Fruit fly (Drosophila melanogaster) whole organism, pupa: ENCODE results near the gene CG5565.

Experiments used
- CG10348 ChIP-seq: fragments of 200-800 bp; sonication (Bioruptor generic); IDR thresholded peaks from 2 replicates; pipeline ENCODE4 v1.3.6; 2022; ENCODE audit warnings: missing biosample characterization, missing genetic modification characterization
- CG12605 ChIP-seq: fragments of 200-800 bp; sonication (Bioruptor generic); IDR thresholded peaks from 2 replicates; pipeline ENCODE4 v1.3.6; 2022; ENCODE audit warnings: missing biosample characterization, missing genetic modification characterization
- CG13204 ChIP-seq: fragments of 200-800 bp; sonication (Bioruptor generic); optimal IDR thresholded peaks from 2 replicates; lab custom pipeline; 2018; ENCODE audit warnings: missing biosample characterization, mild to moderate bottlenecking, missing genetic modification characterization, moderate library complexity
- CG14655 ChIP-seq: fragments of 200-800 bp; sonication (Bioruptor generic); optimal IDR thresholded peaks from 3 replicates; lab custom pipeline; 2017; ENCODE audit warnings: mild to moderate bottlenecking, missing biosample characterization, missing genetic modification reagents, missing genetic modification characterization
- CG15710 ChIP-seq: fragments of 200-800 bp; sonication (Bioruptor generic); optimal IDR thresholded peaks from 2 replicates; lab custom pipeline; 2018; ENCODE audit warnings: missing biosample characterization, mild to moderate bottlenecking, missing genetic modification characterization, moderate library complexity
- CG17806 ChIP-seq: fragments of 200-800 bp; sonication (Bioruptor generic); optimal IDR thresholded peaks from 2 replicates; lab custom pipeline; 2018; ENCODE audit warnings: missing biosample characterization, mild to moderate bottlenecking, missing genetic modification characterization, moderate library complexity
- CG32121 ChIP-seq: fragments of 200-800 bp; sonication (Bioruptor generic); IDR thresholded peaks from 2 replicates; pipeline ENCODE4 v1.3.6; 2022; ENCODE audit warnings: missing biosample characterization, missing genetic modification characterization
- CG34367 ChIP-seq: fragments of 200-800 bp; sonication (Bioruptor generic); optimal IDR thresholded peaks from 2 replicates; lab custom pipeline; 2018; ENCODE audit warnings: missing biosample characterization, mild to moderate bottlenecking, missing genetic modification characterization
- CG4496 ChIP-seq: fragments of 200-800 bp; sonication (Bioruptor generic); IDR thresholded peaks from 3 replicates; pipeline ENCODE4 v1.3.6; 2022; ENCODE audit warnings: missing biosample characterization, missing genetic modification characterization
- CG8159 ChIP-seq: fragments of 200-800 bp; sonication (Bioruptor generic); optimal IDR thresholded peaks from 3 replicates; lab custom pipeline; 2018; ENCODE audit warnings: missing biosample characterization, mild to moderate bottlenecking, missing genetic modification characterization, moderate library complexity
- CG8301 ChIP-seq: fragments of 200-800 bp; sonication (Bioruptor generic); optimal IDR thresholded peaks from 2 replicates; lab custom pipeline; 2018; ENCODE audit warnings: missing biosample characterization, mild to moderate bottlenecking, missing genetic modification characterization
- CG9948 ChIP-seq: fragments of 200-800 bp; sonication (Bioruptor generic); optimal IDR thresholded peaks from 2 replicates; lab custom pipeline; 2018; ENCODE audit warnings: missing biosample characterization, mild to moderate bottlenecking, missing genetic modification characterization, moderate library complexity
- D1 ChIP-seq: fragments of 200-800 bp; sonication (Bioruptor generic); optimal IDR thresholded peaks from 2 replicates; lab custom pipeline; 2018; ENCODE audit warnings: missing biosample characterization, mild to moderate bottlenecking, missing genetic modification characterization, moderate library complexity
- EcR ChIP-seq: fragments of 200-800 bp; sonication (Bioruptor generic); optimal IDR thresholded peaks from 3 replicates; lab custom pipeline; 2019; ENCODE audit warnings: missing biosample characterization, missing genetic modification characterization, mild to moderate bottlenecking, moderate library complexity, missing genetic modification reagents
- Ets98B ChIP-seq: fragments of 200-800 bp; sonication (Bioruptor generic); IDR thresholded peaks from 2 replicates; pipeline ENCODE4 v1.3.6; 2022; ENCODE audit warnings: missing biosample characterization, missing genetic modification characterization
- Pif1A ChIP-seq: fragments of 200-800 bp; sonication (Bioruptor generic); optimal IDR thresholded peaks from 3 replicates; lab custom pipeline; 2016; ENCODE audit warnings: missing biosample characterization, missing genetic modification characterization
- Pif1B ChIP-seq: fragments of 200-800 bp; sonication (Bioruptor generic); optimal IDR thresholded peaks from 3 replicates; lab custom pipeline; 2016; ENCODE audit warnings: missing biosample characterization, missing genetic modification characterization
- Snoo ChIP-seq: fragments of 200-800 bp; sonication (Bioruptor generic); optimal IDR thresholded peaks from 3 replicates; lab custom pipeline; 2017; ENCODE audit warnings: missing biosample characterization, mild to moderate bottlenecking, missing genetic modification characterization, inconsistent platforms
- fd96Ca ChIP-seq: fragments of 200-800 bp; sonication (Bioruptor generic); IDR thresholded peaks from 3 replicates; pipeline ENCODE4 v1.3.6; 2022; ENCODE audit warnings: missing biosample characterization, missing genetic modification characterization
- gl ChIP-seq: fragments of 200-800 bp; sonication (Bioruptor generic); optimal IDR thresholded peaks from 2 replicates; lab custom pipeline; 2018; ENCODE audit warnings: missing biosample characterization, mild to moderate bottlenecking, missing genetic modification characterization
- rn ChIP-seq: fragments of 200-800 bp; sonication (Bioruptor generic); IDR thresholded peaks from 2 replicates; pipeline ENCODE4 v1.3.6; 2022; ENCODE audit warnings: missing biosample characterization, missing genetic modification characterization

The CG5565 gene

DNA sequence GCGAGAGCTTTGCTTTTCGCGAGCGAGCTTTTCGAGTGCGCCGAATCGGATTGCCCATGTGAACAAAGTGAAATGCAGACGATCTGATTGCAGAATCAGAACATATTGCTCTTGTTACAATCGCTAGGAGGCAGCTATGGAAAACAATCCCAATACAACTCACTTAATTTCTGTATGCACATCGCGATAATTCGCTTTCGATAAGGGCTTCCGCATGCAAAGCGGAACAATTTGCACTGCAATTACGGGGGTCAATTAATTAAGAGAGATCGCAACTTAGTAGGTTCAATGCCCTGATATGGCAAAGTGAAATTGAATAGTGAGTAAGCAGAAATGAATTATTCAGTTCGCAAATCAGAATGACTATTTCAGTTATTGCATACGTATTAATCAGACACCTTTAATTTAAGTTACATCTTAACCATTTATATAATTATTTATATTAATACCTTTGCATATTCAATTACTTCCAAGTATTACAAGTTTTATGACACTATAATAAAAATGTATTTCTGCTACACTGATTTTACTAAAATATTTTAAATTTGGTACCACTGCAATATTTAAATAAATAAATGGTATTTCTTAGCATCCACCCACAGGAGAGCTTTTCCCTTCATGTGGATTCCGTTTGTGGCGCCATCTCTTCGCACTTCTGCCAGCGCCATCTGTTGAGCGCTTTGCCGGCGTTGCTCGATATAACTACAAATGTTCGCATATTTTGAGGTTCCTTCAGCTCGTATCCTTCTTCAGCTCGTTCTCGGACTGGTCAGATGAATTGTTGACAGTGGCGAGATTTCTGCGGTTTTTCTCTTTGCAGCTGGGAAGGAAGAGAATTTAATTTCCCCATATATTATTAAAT is 6.3 kb upstream of the CG5565 start, which contains the start of gene NLaz:
TSS of gene NLaz (minus strand) at position 51 of the 862 bp plus-strand sequence.
- TF ChIP-seq Pif1B (GFP tag; lab: Kevin White, UChicago) (no peak), CG8159 (tag; lab: Kevin White, UChicago) (peak; percentile 0), Snoo (no peak), EcR (peak; percentile 75)

DNA sequence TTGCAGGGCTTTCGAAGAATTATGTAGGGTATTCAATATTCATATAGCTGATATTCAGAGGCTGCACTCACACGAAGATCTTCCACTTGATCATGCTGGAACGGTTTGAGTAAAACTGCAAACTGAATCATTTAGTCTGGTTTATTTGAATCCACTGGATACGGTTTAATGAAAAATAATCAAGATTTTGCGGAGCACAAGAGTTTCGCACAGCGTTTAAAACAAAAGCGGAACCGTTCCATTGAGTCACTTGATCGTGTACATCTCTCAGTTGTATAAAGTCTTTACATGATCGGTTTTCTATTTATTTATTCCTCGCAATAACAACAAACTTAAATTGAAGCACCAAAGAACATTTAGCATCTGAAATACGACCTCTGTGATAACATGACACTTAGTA is 4.0 kb upstream of the CG5565 start, which contains the start of gene CG31659:
TSS of gene CG31659 (minus strand) at position 101 of the 400 bp plus-strand sequence.
- no peak for TF ChIP-seq CG34367 (tag; lab: Kevin White, UChicago)
- TF ChIP-seq fd96Ca: no peak
- TF ChIP-seq CG8159 (tag; lab: Kevin White, UChicago): no peak
- TF ChIP-seq CG13204 (GFP tag; lab: Kevin White, UChicago): no peak
- TF ChIP-seq CG12605: no peak
- TF ChIP-seq CG8301 (tag; lab: Kevin White, UChicago): no peak
- no peak for TF ChIP-seq rn
- no peak for TF ChIP-seq EcR
- no peak for TF ChIP-seq CG4496 (GFP tag; lab: Robert Waterston, UW)
- no peak for TF ChIP-seq CG14655
- TF ChIP-seq CG32121: no peak
- no peak for TF ChIP-seq CG17806
- TF ChIP-seq CG15710 (tag; lab: Kevin White, UChicago): no peak
- TF ChIP-seq Pif1A (GFP tag; lab: Kevin White, UChicago): no peak
- no peak for TF ChIP-seq Ets98B
- no peak for TF ChIP-seq Pif1B (GFP tag; lab: Kevin White, UChicago)
- TF ChIP-seq gl: no peak
- TF ChIP-seq CG10348 (GFP tag; lab: Robert Waterston, UW): no peak
- TF ChIP-seq, all 21 proteins: peak for 0

DNA sequence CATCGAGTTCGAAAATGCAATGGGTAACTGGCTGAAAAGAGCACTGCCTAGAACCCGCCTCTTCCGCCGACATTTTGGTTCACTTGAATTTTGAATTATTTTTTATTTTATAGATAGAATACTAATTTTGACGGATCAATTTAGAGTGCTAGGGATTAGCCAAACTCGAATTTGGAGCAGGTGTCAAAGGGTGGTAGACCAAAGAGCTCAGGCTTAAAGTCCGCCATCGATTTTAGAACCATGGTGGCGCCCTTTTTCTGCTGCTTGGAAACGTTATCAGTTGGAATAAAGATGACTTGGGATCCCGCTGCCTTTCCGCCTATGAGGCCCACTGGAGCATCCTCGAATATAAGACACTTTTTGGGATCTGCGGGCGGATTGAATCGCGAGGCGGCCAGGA is 905 bp downstream of the CG5565 start, which contains the start of gene CG31924:
TSS of gene CG31924 (minus strand) at position 101 of the 400 bp plus-strand sequence.
- TF ChIP-seq Snoo (no peak), CG8301 (tag; lab: Kevin White, UChicago) (no peak), CG12605 (no peak), rn (no peak), CG15710 (tag; lab: Kevin White, UChicago) (no peak), Pif1A (GFP tag; lab: Kevin White, UChicago) (no peak), CG14655 (no peak), CG17806 (no peak)

DNA sequence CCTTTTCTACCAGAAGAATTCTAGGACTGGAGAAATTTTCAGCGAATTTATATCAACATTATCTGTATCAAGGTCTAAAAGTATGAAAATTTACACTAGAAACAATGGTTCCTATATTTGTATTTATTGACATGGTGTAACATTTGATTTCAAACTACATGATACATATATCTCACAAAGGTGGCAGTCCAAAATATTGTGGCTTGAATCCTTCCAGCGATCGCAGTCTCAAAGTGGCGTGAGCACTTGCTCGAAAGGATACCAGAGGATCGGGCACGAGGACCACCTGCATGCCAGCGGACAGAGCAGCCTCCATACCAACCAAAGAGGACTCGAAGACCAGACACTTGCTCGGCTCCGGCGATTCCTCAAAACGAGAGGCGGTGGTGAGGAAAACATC is 1.7 kb downstream of the CG5565 start, which contains the start of gene CG5561:
TSS of gene CG5561 (minus strand) at position 101 of the 400 bp plus-strand sequence.
- TF ChIP-seq rn (no peak), Pif1A (GFP tag; lab: Kevin White, UChicago) (no peak), CG12605 (no peak), D1 (tag; lab: Kevin White, UChicago) (no peak), CG8159 (tag; lab: Kevin White, UChicago) (no peak), CG10348 (GFP tag; lab: Robert Waterston, UW) (no peak), CG17806 (no peak), CG32121 (no peak), CG9948 (tag; lab: Kevin White, UChicago) (no peak), CG34367 (tag; lab: Kevin White, UChicago) (no peak), EcR (no peak), CG13204 (GFP tag; lab: Kevin White, UChicago) (no peak)

DNA sequence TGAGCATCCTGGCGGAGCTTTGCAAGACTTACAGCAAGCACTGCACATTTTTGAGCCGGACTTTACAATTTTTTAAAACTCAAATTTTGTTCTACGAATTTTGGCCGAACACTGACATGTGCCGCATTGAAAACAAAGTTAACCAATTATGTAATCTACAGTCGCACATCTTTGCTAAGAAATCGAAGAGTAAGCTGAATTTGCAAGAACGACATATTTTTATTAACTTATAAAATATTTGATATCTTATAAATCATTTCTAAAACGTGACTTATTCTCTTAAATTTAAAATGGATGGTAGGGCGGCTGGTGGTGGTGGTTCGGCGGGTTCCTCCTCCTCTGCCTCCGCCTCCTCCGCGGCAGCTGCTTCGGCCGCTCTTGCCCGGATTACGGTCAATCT is 3.0 kb downstream of the CG5565 start, which contains the start of gene CG5556:
TSS of gene CG5556 (minus strand) at position 101 of the 400 bp plus-strand sequence.
- TF ChIP-seq CG15710 (tag; lab: Kevin White, UChicago): no peak
- no peak for TF ChIP-seq EcR
- no peak for TF ChIP-seq CG13204 (GFP tag; lab: Kevin White, UChicago)
- TF ChIP-seq fd96Ca: no peak
- no peak for TF ChIP-seq Pif1B (GFP tag; lab: Kevin White, UChicago)
- TF ChIP-seq Ets98B: no peak
- no peak for TF ChIP-seq Pif1A (GFP tag; lab: Kevin White, UChicago)
- TF ChIP-seq CG9948 (tag; lab: Kevin White, UChicago): no peak
- no peak for TF ChIP-seq Snoo
- TF ChIP-seq CG34367 (tag; lab: Kevin White, UChicago): no peak
- no peak for TF ChIP-seq CG10348 (GFP tag; lab: Robert Waterston, UW)
- TF ChIP-seq CG8159 (tag; lab: Kevin White, UChicago): no peak
- no peak for TF ChIP-seq CG8301 (tag; lab: Kevin White, UChicago)
- no peak for TF ChIP-seq rn
- TF ChIP-seq CG17806: no peak
- TF ChIP-seq, all 21 proteins: peak for 0

DNA sequence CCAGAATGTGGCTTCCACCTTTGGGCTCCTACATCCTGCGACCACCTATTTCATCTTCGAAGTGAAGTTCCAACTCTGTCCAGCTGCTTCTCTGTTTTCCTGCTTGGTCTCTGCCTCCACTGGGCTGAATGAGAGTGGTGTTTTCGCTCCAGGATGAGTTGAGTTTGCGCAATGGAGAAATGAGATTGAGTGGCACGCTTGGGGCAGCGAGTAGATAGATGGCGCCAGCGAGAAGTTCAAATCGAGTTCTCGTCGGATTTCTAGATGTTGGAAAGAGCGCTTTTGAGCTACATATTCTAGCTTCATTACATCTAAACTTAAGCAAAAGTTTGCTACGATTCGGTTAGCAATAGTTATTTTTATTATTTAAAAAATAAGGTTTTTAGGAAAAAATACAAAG is 9.7 kb downstream of the CG5565 start:
- TF ChIP-seq gl (no peak), CG12605 (no peak), CG13204 (GFP tag; lab: Kevin White, UChicago) (no peak), Pif1A (GFP tag; lab: Kevin White, UChicago) (no peak), Ets98B (no peak), Snoo (no peak), Pif1B (GFP tag; lab: Kevin White, UChicago) (no peak), CG15710 (tag; lab: Kevin White, UChicago) (no peak), fd96Ca (no peak), CG4496 (GFP tag; lab: Robert Waterston, UW) (no peak), CG8159 (tag; lab: Kevin White, UChicago) (no peak)
